Worm (Caenorhabditis elegans) whole organism, L3 larva: ENCODE data around the gene frm-3.

Source experiments
- R02D3.7 ChIP-seq: fragments of 150-350 bp; optimal IDR thresholded peaks from 2 replicates; lab custom pipeline; 2014; ENCODE audit warnings: missing biosample characterization, missing genetic modification characterization
- ama-1 ChIP-seq: fragments of 150-350 bp; optimal IDR thresholded peaks from 2 replicates; lab custom pipeline; 2018
- ceh-16 ChIP-seq: sonication (generic microtip); optimal IDR thresholded peaks from 2 replicates; lab custom pipeline; 2017; ENCODE audit warnings: missing biosample characterization, missing genetic modification characterization
- ceh-28 ChIP-seq: fragments of 150-350 bp; optimal IDR thresholded peaks from 2 replicates; lab custom pipeline; 2014; ENCODE audit warnings: missing biosample characterization, missing genetic modification reagents, missing genetic modification characterization
- ceh-82 ChIP-seq: fragments of 150-350 bp; optimal IDR thresholded peaks from 2 replicates; lab custom pipeline; 2014; ENCODE audit warnings: missing biosample characterization, missing genetic modification characterization
- egl-27 ChIP-seq: sonication (generic microtip); optimal IDR thresholded peaks from 4 replicates; lab custom pipeline; 2017; ENCODE audit warnings: missing biosample characterization, missing genetic modification reagents, missing genetic modification characterization
- egl-5 ChIP-seq: fragments of 150-350 bp; optimal IDR thresholded peaks from 2 replicates; lab custom pipeline; 2017; ENCODE audit warnings: missing biosample characterization, missing genetic modification reagents, missing genetic modification characterization, inconsistent platforms
- elt-1 ChIP-seq: fragments of 150-350 bp; optimal IDR thresholded peaks from 2 replicates; lab custom pipeline; 2014; ENCODE audit warnings: missing biosample characterization, missing genetic modification characterization
- elt-2 ChIP-seq: sonication (generic microtip); optimal IDR thresholded peaks from 2 replicates; lab custom pipeline; 2016; ENCODE audit warnings: missing genetic modification reagents, mild to moderate bottlenecking, missing genetic modification characterization, missing compliant biosample characterization
- fkh-10 ChIP-seq: sonication (generic microtip); optimal IDR thresholded peaks from 2 replicates; lab custom pipeline; 2017; ENCODE audit warnings: missing biosample characterization, missing genetic modification reagents, missing genetic modification characterization
- fos-1 ChIP-seq: fragments of 150-350 bp; optimal IDR thresholded peaks from 2 replicates; lab custom pipeline; 2014; ENCODE audit warnings: missing biosample characterization, missing genetic modification characterization
- hmg-11 ChIP-seq: sonication (generic microtip); optimal IDR thresholded peaks from 2 replicates; lab custom pipeline; 2016; ENCODE audit warnings: missing genetic modification characterization, missing compliant biosample characterization
- jun-1 ChIP-seq: fragments of 150-350 bp; optimal IDR thresholded peaks from 2 replicates; lab custom pipeline; 2014; ENCODE audit warnings: missing biosample characterization, missing genetic modification reagents, missing genetic modification characterization
- lin-39 ChIP-seq: fragments of 150-350 bp; optimal IDR thresholded peaks from 2 replicates; lab custom pipeline; 2018; ENCODE audit warnings: missing biosample characterization, missing genetic modification reagents, missing genetic modification characterization
- lsy-12 ChIP-seq: sonication (generic microtip); optimal IDR thresholded peaks from 2 replicates; lab custom pipeline; 2016; ENCODE audit warnings: mild to moderate bottlenecking, missing genetic modification characterization, missing compliant biosample characterization
- nhr-11 ChIP-seq: fragments of 150-350 bp; optimal IDR thresholded peaks from 2 replicates; lab custom pipeline; 2014; ENCODE audit warnings: missing biosample characterization, missing genetic modification characterization
- nhr-23 ChIP-seq: fragments of 150-350 bp; optimal IDR thresholded peaks from 2 replicates; lab custom pipeline; 2014; ENCODE audit warnings: missing biosample characterization, missing genetic modification reagents, missing genetic modification characterization
- nhr-25 ChIP-seq: sonication (generic microtip); optimal IDR thresholded peaks from 2 replicates; lab custom pipeline; 2017; ENCODE audit warnings: missing biosample characterization, missing genetic modification characterization
- nhr-67 ChIP-seq: fragments of 150-350 bp; optimal IDR thresholded peaks from 2 replicates; lab custom pipeline; 2014; ENCODE audit warnings: missing biosample characterization, missing genetic modification characterization
- nhr-76 ChIP-seq: fragments of 150-350 bp; sonication (generic microtip); optimal IDR thresholded peaks from 5 replicates; lab custom pipeline; 2014; ENCODE audit warnings: missing biosample characterization, missing genetic modification characterization
- nhr-77 ChIP-seq: fragments of 150-350 bp; optimal IDR thresholded peaks from 2 replicates; lab custom pipeline; 2014; ENCODE audit warnings: missing biosample characterization, missing genetic modification characterization
- pqm-1 ChIP-seq: fragments of 150-350 bp; optimal IDR thresholded peaks from 2 replicates; lab custom pipeline; 2017; ENCODE audit warnings: missing biosample characterization, missing genetic modification characterization, inconsistent platforms
- sea-2 ChIP-seq: fragments of 150-350 bp; sonication (generic microtip); optimal IDR thresholded peaks from 4 replicates; lab custom pipeline; 2014; ENCODE audit warnings: missing biosample characterization, missing genetic modification reagents, missing genetic modification characterization
- skn-1 ChIP-seq: fragments of 150-350 bp; optimal IDR thresholded peaks from 2 replicates; lab custom pipeline; 2014; ENCODE audit warnings: missing biosample characterization, missing genetic modification characterization
- snpc-4 ChIP-seq: fragments of 150-350 bp; optimal IDR thresholded peaks from 2 replicates; lab custom pipeline; 2014; ENCODE audit warnings: missing biosample characterization, missing genetic modification characterization
- tbx-2 ChIP-seq: sonication (generic microtip); optimal IDR thresholded peaks from 2 replicates; lab custom pipeline; 2016; ENCODE audit warnings: mild to moderate bottlenecking, missing genetic modification characterization, missing compliant biosample characterization
- unc-39 ChIP-seq: sonication (generic microtip); optimal IDR thresholded peaks from 4 replicates; lab custom pipeline; 2017; ENCODE audit warnings: missing biosample characterization, missing genetic modification characterization
- unc-62 ChIP-seq: fragments of 150-350 bp; sonication (generic microtip); optimal IDR thresholded peaks from 4 replicates; lab custom pipeline; 2014; ENCODE audit warnings: missing biosample characterization, missing genetic modification reagents, missing genetic modification characterization
- zag-1 ChIP-seq: fragments of 150-350 bp; optimal IDR thresholded peaks from 2 replicates; lab custom pipeline; 2014; ENCODE audit warnings: missing biosample characterization, missing genetic modification characterization
- ztf-11 ChIP-seq: fragments of 150-350 bp; optimal IDR thresholded peaks from 2 replicates; lab custom pipeline; 2014; ENCODE audit warnings: missing biosample characterization, missing genetic modification characterization
- ztf-4 ChIP-seq: fragments of 150-350 bp; optimal IDR thresholded peaks from 2 replicates; lab custom pipeline; 2014; ENCODE audit warnings: missing biosample characterization, missing genetic modification characterization

The frm-3 gene

ce11 chrX:11605766-11606490 is 33.6 kb downstream of the frm-3 start (continued):
- TF ChIP-seq unc-62 (GFP tag; lab: Kevin White, UChicago) (no peak), egl-5 (peak; percentile 45), ama-1 (lab: Kevin White, UChicago) (no peak), hmg-11 (tag; lab: Kevin White, UChicago) (peak; percentile 72), R02D3.7 (tag; lab: Kevin White, UChicago) (peak; percentile 82), pqm-1 (peak; percentile 58), ceh-82 (tag; lab: Kevin White, UChicago) (peak; percentile 74), fkh-10 (GFP tag; lab: Kevin White, UChicago) (peak; percentile 37), lsy-12 (tag; lab: Kevin White, UChicago) (peak; percentile 96), nhr-76 (tag; lab: Kevin White, UChicago) (peak; percentile 84), nhr-11 (tag; lab: Kevin White, UChicago) (peak; percentile 93), ztf-4 (tag; lab: Kevin White, UChicago) (peak; percentile 86), fos-1 (tag; lab: Kevin White, UChicago) (peak; percentile 81), sea-2 (GFP tag; lab: Kevin White, UChicago) (peak; percentile 99), elt-1 (tag; lab: Kevin White, UChicago) (peak; percentile 74), ztf-11 (tag; lab: Kevin White, UChicago) (peak; percentile 10), egl-27 (no peak)

- TF ChIP-seq nhr-25 (peak; percentile 38), hmg-11 (tag; lab: Kevin White, UChicago) (no peak), snpc-4 (tag; lab: Kevin White, UChicago) (no peak), elt-1 (tag; lab: Kevin White, UChicago) (peak; percentile 38), lin-39 (no peak), zag-1 (no peak), nhr-23 (peak; percentile 4)
- TF ChIP-seq, all 47 proteins: peak for 3
Measured at ce11 chrX:11606815-11607499, 34.7 kb downstream of the frm-3 start.

- TF ChIP-seq skn-1 (no peak), unc-62 (GFP tag; lab: Kevin White, UChicago) (no peak), nhr-77 (tag; lab: Kevin White, UChicago) (no peak), unc-39 (tag; lab: Kevin White, UChicago) (no peak), R02D3.7 (tag; lab: Kevin White, UChicago) (no peak), tbx-2 (tag; lab: Kevin White, UChicago) (no peak), snpc-4 (tag; lab: Kevin White, UChicago) (no peak)
Measured at ce11 chrX:11607500-11607823, 35.2 kb downstream of the frm-3 start.

- no peak for TF ChIP-seq unc-62 (GFP tag; lab: Kevin White, UChicago)
- TF ChIP-seq ztf-11 (tag; lab: Kevin White, UChicago) = no peak
- TF ChIP-seq elt-2 (tag; lab: Kevin White, UChicago) = peak; percentile 51
- no peak for TF ChIP-seq ceh-16 (tag; lab: Kevin White, UChicago)
- peak; percentile 32 for TF ChIP-seq nhr-25
- TF ChIP-seq elt-1 (tag; lab: Kevin White, UChicago) = peak; percentile 86
- TF ChIP-seq jun-1 (tag; lab: Kevin White, UChicago) = no peak
- TF ChIP-seq ceh-28 (tag; lab: Kevin White, UChicago) = no peak
- TF ChIP-seq nhr-67 = no peak
Measured at ce11 chrX:11608110-11608759, 35.9 kb downstream of the frm-3 start.

ce11 chrX:11617387-11617786 is 45.1 kb downstream of the frm-3 start, which contains the start of gene F52D10.4:
Gene F52D10.4 (plus strand): TSS chrX:11617470.
- TF ChIP-seq unc-62 (GFP tag; lab: Kevin White, UChicago) = no peak
